Worm (Caenorhabditis elegans): ENCODE data around the gene cyk-7.

cyk-7 gene

ce11 chrIII:7765974-7766373 is 29.2 kb downstream of the cyk-7 start, which contains the start of gene ZK686.2 (continued):
- TF ChIP-seq sdz-12 (GFP tag; optimal IDR thresholded peaks at IDR 0.05) = no peak
- no peak for TF ChIP-seq spr-1 (tag; optimal IDR thresholded peaks at IDR 0.05)
- TF ChIP-seq dpl-1 (GFP tag; optimal IDR thresholded peaks at IDR 0.05) = peak; percentile 19
- no peak for TF ChIP-seq F10B5.3 (tag; optimal IDR thresholded peaks at IDR 0.05)
- TF ChIP-seq gei-8 (GFP tag; optimal IDR thresholded peaks at IDR 0.05) = no peak

ce11 chrIII:7763503-7763902 is 31.7 kb downstream of the cyk-7 start, which contains the start of gene mtx-2:
TSS of gene mtx-2 (minus strand) at chrIII:7763603.
- no peak for TF ChIP-seq php-3 (GFP tag; IDR thresholded peaks at IDR 0.05)
- no peak for TF ChIP-seq pha-4 (GFP tag; IDR thresholded peaks at IDR 0.05)
- TF ChIP-seq pha-4 (tag; optimal IDR thresholded peaks at IDR 0.05) = no peak

ce11 chrIII:7762250-7762649 is 33.0 kb downstream of the cyk-7 start:
- TF ChIP-seq Y48G9A.11 (GFP tag; IDR thresholded peaks at IDR 0.05) (no peak), hlh-11 (tag; optimal IDR thresholded peaks at IDR 0.05) (peak; percentile 46), mep-1 (tag; optimal IDR thresholded peaks at IDR 0.05) (no peak), dmd-6 (GFP tag; IDR thresholded peaks at IDR 0.05) (peak; percentile 47), unc-62 (GFP tag; optimal IDR thresholded peaks at IDR 0.05 in 1 of 2) (peak in 1 of 2 experiments; percentile 85), unc-62 (tag; optimal IDR thresholded peaks at IDR 0.05) (no peak), tag-97 (GFP tag; IDR thresholded peaks at IDR 0.05) (no peak), daf-16 (GFP tag; optimal IDR thresholded peaks at IDR 0.05) (no peak), daf-16 (tag; optimal IDR thresholded peaks at IDR 0.05) (peak; percentile 86), pqm-1 (tag; optimal IDR thresholded peaks at IDR 0.05) (peak; percentile 15), nhr-77 (tag; optimal IDR thresholded peaks at IDR 0.05) (no peak), F37D6.2 (tag; optimal IDR thresholded peaks at IDR 0.05) (no peak), aha-1 (tag) (no peak), dve-1 (tag; optimal IDR thresholded peaks at IDR 0.05; ENCODE audit: insufficient read depth) (peak; percentile 66)

- TF ChIP-seq lin-1 (GFP tag; IDR thresholded peaks at IDR 0.05) (peak; percentile 86), nhr-111 (GFP tag; optimal IDR thresholded peaks at IDR 0.05) (no peak), F10B5.3 (tag; optimal IDR thresholded peaks at IDR 0.05) (no peak), dpl-1 (GFP tag; optimal IDR thresholded peaks at IDR 0.05) (no peak), mxl-2 (GFP tag; conservative IDR thresholded peaks at IDR 0.05) (0 out of 2 replicates have a peak, but pooled peaks have one; percentile 22), spr-1 (tag; optimal IDR thresholded peaks at IDR 0.05) (no peak), sdz-12 (GFP tag; optimal IDR thresholded peaks at IDR 0.05) (no peak), mes-2 (tag; optimal IDR thresholded peaks at IDR 0.05; ENCODE audit: poor library complexity, severe bottlenecking) (peak; percentile 35), mxl-3 (GFP tag; optimal IDR thresholded peaks at IDR 0.05) (peak; percentile 26), nhr-102 (tag; optimal IDR thresholded peaks at IDR 0.05) (peak; percentile 70), daf-16 (GFP tag; optimal IDR thresholded peaks at IDR 0.05) (peak in 1 of 2 experiments; percentile 74), daf-16 (tag; optimal IDR thresholded peaks at IDR 0.05) (peak; percentile 97), daf-8 (GFP tag; IDR thresholded peaks at IDR 0.05) (no peak), nhr-6 (tag; optimal IDR thresholded peaks at IDR 0.05) (peak; percentile 43), lsy-2 (tag; optimal IDR thresholded peaks at IDR 0.05) (no peak), mdl-1 (tag; optimal IDR thresholded peaks at IDR 0.05) (no peak), fkh-10 (GFP tag; optimal IDR thresholded peaks at IDR 0.05) (no peak), tra-1 (GFP tag; IDR thresholded peaks at IDR 0.05) (peak; percentile 85), dmd-8 (GFP tag; IDR thresholded peaks at IDR 0.05) (no peak), mep-1 (tag; optimal IDR thresholded peaks at IDR 0.05) (no peak), vab-7 (GFP tag; IDR thresholded peaks at IDR 0.05) (no peak), nhr-28 (tag; optimal IDR thresholded peaks at IDR 0.05) (peak; percentile 80), pha-4 (GFP tag; IDR thresholded peaks at IDR 0.05) (no peak), pha-4 (tag; optimal IDR thresholded peaks at IDR 0.05) (no peak), ceh-20 (GFP tag; IDR thresholded peaks at IDR 0.05) (peak; percentile 61; the same call in 1 of the 2 replicates), mdt-29 (GFP tag; IDR thresholded peaks at IDR 0.05) (no peak), nhr-77 (tag; optimal IDR thresholded peaks at IDR 0.05) (peak; percentile 65), ztf-11 (tag; optimal IDR thresholded peaks at IDR 0.05) (no peak), D1046.2 (GFP tag; IDR thresholded peaks at IDR 0.05) (no peak), ceh-62 (tag; optimal IDR thresholded peaks at IDR 0.05) (no peak), snpc-1.2 (GFP tag; IDR thresholded peaks at IDR 0.05) (no peak), nhr-41 (GFP tag; IDR thresholded peaks at IDR 0.05) (0 out of 2 replicates have a peak, but pooled peaks have one; percentile 30), ZK337.2 (GFP tag; IDR thresholded peaks at IDR 0.05) (no peak), dmd-6 (GFP tag; IDR thresholded peaks at IDR 0.05) (peak; percentile 91), daf-12 (tag; optimal IDR thresholded peaks at IDR 0.05) (no peak)
These were observed 36.6 kb downstream of the cyk-7 start, which contains the start of gene pcp-1 for ce11 chrIII:7758562-7758961. TSS of gene pcp-1 (plus strand) at chrIII:7758903.

All from whole organism, L4 larva.